Worm (Caenorhabditis elegans): ENCODE data around the gene ani-3.

DNA sequence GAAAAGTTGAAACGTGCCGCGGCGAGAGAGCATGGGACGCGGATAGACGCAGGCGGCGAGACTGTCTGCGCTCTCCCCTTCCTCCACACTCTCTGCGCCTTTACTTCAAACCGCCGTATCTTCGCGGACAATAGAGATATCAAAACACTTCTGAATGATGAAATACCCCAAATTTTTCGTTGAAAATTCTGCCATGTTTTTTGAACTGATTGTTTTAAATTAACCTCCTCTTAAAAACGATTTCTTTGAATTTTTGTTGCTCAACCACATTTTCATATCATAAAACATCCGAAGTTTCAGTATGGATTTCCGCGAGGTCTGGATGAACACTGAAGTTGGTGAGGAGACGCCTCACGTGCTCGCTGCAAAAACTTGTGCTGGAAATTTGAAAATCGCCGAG is 27.6 kb upstream of the ani-3 start, which contains the start of gene Y43F8C.11:
- no peak for TF ChIP-seq tab-1 (GFP tag; IDR thresholded peaks at IDR 0.05)
- TF ChIP-seq flt-1 (GFP tag; IDR thresholded peaks at IDR 0.05): no peak
- TF ChIP-seq ref-1 (GFP tag; conservative IDR thresholded peaks at IDR 0.05): no peak
- TF ChIP-seq klf-2 (GFP tag; conservative IDR thresholded peaks at IDR 0.05): no peak
- TF ChIP-seq ztf-29 (GFP tag; IDR thresholded peaks at IDR 0.05): no peak

All from whole organism, midembryonic.